Worm (Caenorhabditis elegans) whole organism, early embryonic: ENCODE measurements around the gene F49E11.7.

Source experiments
- B0310.2 ChIP-seq: sonication (generic microtip); optimal IDR thresholded peaks from 2 replicates; lab custom pipeline; 2016; ENCODE audit warnings: mild to moderate bottlenecking, missing genetic modification characterization, missing compliant biosample characterization
- hmbx-1 ChIP-seq: sonication (generic microtip); optimal IDR thresholded peaks from 2 replicates; lab custom pipeline; 2016; ENCODE audit warnings: mild to moderate bottlenecking, missing genetic modification characterization, missing compliant biosample characterization
- tbx-37 ChIP-seq: fragments of 200-800 bp; sonication (Bioruptor generic); conservative IDR thresholded peaks from 2 replicates; pipeline ENCODE4 v1.3.6; 2022; ENCODE audit warnings: missing genetic modification reagents, missing genetic modification characterization, missing compliant biosample characterization

ce11 chrIV:13070142-13070541 lies 17.5 kb downstream of the F49E11.7 start, which contains the start of gene scl-7:
- TF ChIP-seq B0310.2 (tag; lab: Kevin White, UChicago) (no peak), tbx-37 (GFP tag; lab: Robert Waterston, UW) (no peak), hmbx-1 (tag; lab: Kevin White, UChicago) (no peak)
